Fruit fly (Drosophila melanogaster): ENCODE data around the gene CG31954.

dm6 chr2L:3538564-3539411, 28.9 kb upstream of the CG31954 start, which contains the start of gene drm:
- TF ChIP-seq achi (GFP tag; optimal IDR thresholded peaks at IDR 0.05) (no peak), CG6792 (GFP tag; optimal IDR thresholded peaks at IDR 0.05) (no peak), fkh (GFP tag; optimal IDR thresholded peaks at IDR 0.05) (peak; percentile 65), CG11762 (GFP tag; optimal IDR thresholded peaks at IDR 0.05; ENCODE audit: insufficient read depth) (no peak), CG4318 (GFP tag; optimal IDR thresholded peaks at IDR 0.05) (no peak), CG6854 (GFP tag; optimal IDR thresholded peaks at IDR 0.05) (no peak), CG3032 (tag; optimal IDR thresholded peaks at IDR 0.05) (no peak), Lpt (GFP tag; optimal IDR thresholded peaks at IDR 0.05) (no peak), Eip78C (GFP tag) (peak; percentile 27)

All from whole organism, prepupa.